Worm (Caenorhabditis elegans): Measurements from ENCODE around the gene rer-1.

- TF ChIP-seq tab-1 (GFP tag; IDR thresholded peaks at IDR 0.05) (no peak), flt-1 (GFP tag; IDR thresholded peaks at IDR 0.05) (no peak), klf-2 (GFP tag; conservative IDR thresholded peaks at IDR 0.05) (no peak), ztf-23 (GFP tag; IDR thresholded peaks at IDR 0.05) (no peak)
These were observed 3.1 kb downstream of the rer-1 start for ce11 chrII:8814231-8814630.
